Fruit fly (Drosophila melanogaster) Kc167 (cell line): ENCODE results near the gene Ser.

Source experiments
- Myc ChIP-seq: fragments of >200 bp; optimal IDR thresholded peaks from 2 replicates; lab custom pipeline; 2017; ENCODE audit warnings: missing external identifiers
- h ChIP-seq: fragments of >200 bp; optimal IDR thresholded peaks from 3 replicates; lab custom pipeline; 2018; ENCODE audit warnings: missing external identifiers
- insv ChIP-seq: fragments of >200 bp; optimal IDR thresholded peaks from 3 replicates; lab custom pipeline; 2018; ENCODE audit warnings: missing external identifiers
- psq ChIP-seq: fragments of >200 bp; optimal IDR thresholded peaks from 2 replicates; lab custom pipeline; 2017; ENCODE audit warnings: missing external identifiers
- ttk ChIP-seq: sonication (Bioruptor generic); optimal IDR thresholded peaks from 2 replicates; lab custom pipeline; 2017; ENCODE audit warnings: missing external identifiers

DNA sequence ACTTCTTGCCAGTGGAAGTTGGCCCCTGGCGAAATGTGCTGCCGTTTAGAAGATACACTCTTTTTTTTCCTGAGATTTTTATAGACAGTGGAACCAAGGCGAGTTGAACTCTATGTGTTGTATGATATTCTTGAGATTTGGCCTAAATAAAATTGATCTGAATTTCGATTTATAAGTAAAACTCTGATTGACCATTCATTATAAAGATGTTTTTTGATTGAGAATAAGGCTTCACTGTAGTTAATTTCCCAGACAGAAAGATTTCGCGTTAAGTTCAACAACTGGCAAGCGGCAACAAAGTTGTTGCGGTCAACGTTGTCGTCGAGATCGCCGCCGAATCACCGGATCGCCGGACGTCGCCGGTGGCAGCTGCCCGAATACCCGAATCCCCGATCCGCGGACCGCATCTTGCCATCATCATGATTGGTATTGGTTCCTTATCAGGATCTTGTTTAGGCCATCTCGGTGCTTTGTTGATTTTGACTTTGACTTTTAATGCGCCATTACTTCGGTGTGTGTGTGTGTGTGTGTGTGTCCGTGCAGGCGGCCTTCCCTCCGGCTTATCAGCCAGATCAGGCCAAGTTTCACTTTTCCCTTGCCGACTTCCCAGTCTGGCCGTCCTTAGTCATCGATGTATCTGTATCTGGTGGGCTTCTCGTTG, 28.1 kb upstream of the Ser start:
- TF ChIP-seq psq (lab: Kevin White, UChicago) (no peak), ttk (no peak), h (lab: Kevin White, UChicago) (no peak), Myc (no peak), insv (no peak)
